Worm (Caenorhabditis elegans) whole organism, L4/young adult: ENCODE data around the gene unc-69.

Source experiments
- W03F9.2 ChIP-seq: fragments of 150-350 bp; optimal IDR thresholded peaks from 2 replicates; lab custom pipeline; 2014; ENCODE audit warnings: missing biosample characterization, missing genetic modification characterization
- dao-5 ChIP-seq: sonication (generic microtip); optimal IDR thresholded peaks from 2 replicates; lab custom pipeline; 2016; ENCODE audit warnings: missing genotype, missing genetic modification characterization, moderate library complexity, missing compliant biosample characterization
- him-1 ChIP-seq: sonication (generic microtip); optimal IDR thresholded peaks from 2 replicates; lab custom pipeline; 2016; ENCODE audit warnings: missing genotype, missing genetic modification reagents, missing genetic modification characterization, missing compliant biosample characterization

DNA sequence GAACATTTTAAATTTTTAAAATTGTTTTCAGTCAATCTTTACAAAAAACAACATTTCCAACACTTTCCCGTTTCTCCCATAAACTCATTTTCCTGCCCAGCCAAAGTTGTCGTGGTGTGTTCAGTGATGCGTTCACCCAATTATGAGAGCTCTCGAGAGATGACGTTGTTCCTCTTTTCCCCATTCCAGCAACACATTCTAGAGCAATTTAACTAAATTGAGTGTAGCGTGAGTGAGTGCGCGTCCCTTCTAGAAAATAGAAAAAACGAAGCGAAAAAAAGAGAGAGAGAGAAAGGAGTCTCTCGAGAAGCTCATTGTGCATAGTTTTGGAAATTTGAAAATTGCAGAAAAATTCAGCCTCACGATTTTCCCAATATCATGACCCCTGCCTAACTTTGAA lies 40.0 kb downstream of the unc-69 start:
- TF ChIP-seq him-1 (no peak), W03F9.2 (tag; lab: Kevin White, UChicago) (no peak), dao-5 (tag; lab: Kevin White, UChicago) (no peak)
